Worm (Caenorhabditis elegans) whole organism, late embryonic: ENCODE data around the gene rbg-1.

ENCODE experiments used
- F13H6.1 ChIP-seq: sonication (generic microtip); optimal IDR thresholded peaks from 2 replicates; lab custom pipeline; 2016; ENCODE audit warnings: missing genetic modification characterization, missing compliant biosample characterization
- Y22D7AL.16 ChIP-seq: sonication (generic microtip); optimal IDR thresholded peaks from 2 replicates; lab custom pipeline; 2016; ENCODE audit warnings: missing genetic modification characterization, missing compliant biosample characterization
- ceh-9 ChIP-seq: sonication (generic microtip); optimal IDR thresholded peaks from 2 replicates; lab custom pipeline; 2016; ENCODE audit warnings: mild to moderate bottlenecking, missing genetic modification characterization, inconsistent platforms, missing compliant biosample characterization
- che-1 ChIP-seq: sonication (generic microtip); optimal IDR thresholded peaks from 2 replicates; lab custom pipeline; 2016; ENCODE audit warnings: mild to moderate bottlenecking, missing genetic modification characterization, missing compliant biosample characterization
- hlh-30 ChIP-seq: sonication (generic microtip); optimal IDR thresholded peaks from 2 replicates; lab custom pipeline; 2017; ENCODE audit warnings: antibody characterized with exemption, missing genetic modification characterization, missing compliant biosample characterization; ENCODE audit not compliant: insufficient read depth
- nfya-1 ChIP-seq: sonication (generic microtip); optimal IDR thresholded peaks from 2 replicates; lab custom pipeline; 2017; ENCODE audit warnings: missing genetic modification characterization, mild to moderate bottlenecking, missing compliant biosample characterization, antibody characterized with exemption, moderate library complexity
- pha-2 ChIP-seq: sonication (generic microtip); optimal IDR thresholded peaks from 2 replicates; lab custom pipeline; 2017; ENCODE audit warnings: mild to moderate bottlenecking, missing genetic modification characterization, missing compliant biosample characterization
- rnt-1 ChIP-seq: sonication (generic microtip); optimal IDR thresholded peaks from 2 replicates; lab custom pipeline; 2016; ENCODE audit warnings: missing genetic modification characterization, missing compliant biosample characterization
- tbx-7 ChIP-seq: sonication (generic microtip); optimal IDR thresholded peaks from 2 replicates; lab custom pipeline; 2016; ENCODE audit warnings: missing genotype, missing genetic modification characterization, missing compliant biosample characterization
- unc-3 ChIP-seq, 2 experiments: fragments of 200-800 bp in 1 of 2; sonication (Bioruptor generic) in 1 of 2; sonication (generic microtip) in 1 of 2; conservative IDR thresholded peaks in 1 of 2; optimal IDR thresholded peaks in 1 of 2; 2 replicates each; pipeline versions ENCODE4 v1.3.6 to Lab custom; 2016 to 2022; ENCODE audit warnings: missing compliant biosample characterization in 2 of 2, missing genetic modification characterization in 2 of 2, missing genetic modification reagents in 1 of 2

DNA sequence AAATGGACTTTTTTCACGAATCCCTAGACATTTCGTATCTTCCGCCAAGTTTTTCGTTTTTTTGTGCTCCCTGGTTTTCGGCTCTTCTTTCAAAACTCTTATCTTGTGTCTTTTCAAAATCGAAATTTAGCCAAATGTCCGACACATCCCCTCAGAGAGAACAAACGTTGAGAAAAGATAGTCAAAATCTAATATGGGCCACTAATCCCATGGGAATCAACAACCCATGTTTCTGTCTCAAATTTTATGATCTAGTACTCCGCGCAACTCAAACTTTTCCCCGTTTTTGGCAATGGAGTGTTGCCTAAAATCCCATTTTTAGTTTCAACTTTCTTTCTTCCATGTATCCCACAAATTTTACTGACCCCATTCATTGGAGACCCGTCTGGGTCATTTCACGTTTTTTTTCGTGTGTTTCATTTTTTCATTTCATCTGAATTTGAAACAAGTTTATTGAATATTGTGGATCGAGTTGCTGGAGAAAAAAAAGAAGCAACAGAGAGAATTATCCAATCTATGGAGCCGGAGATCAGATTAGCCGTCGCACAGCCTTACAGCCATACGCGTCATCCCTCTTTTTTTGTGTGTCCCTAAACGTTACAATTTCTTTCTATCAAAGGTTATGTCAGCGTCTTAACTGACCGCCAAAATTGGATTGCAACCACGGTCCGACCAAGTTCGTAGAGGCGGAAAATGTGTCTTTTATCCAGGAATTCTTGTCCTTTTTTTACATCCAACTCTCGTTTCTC is 28.4 kb downstream of the rbg-1 start:
- TF ChIP-seq che-1 (tag; lab: Kevin White, UChicago) (no peak), tbx-7 (tag; lab: Kevin White, UChicago) (no peak), rnt-1 (tag; lab: Kevin White, UChicago) (no peak), ceh-9 (tag; lab: Kevin White, UChicago) (no peak), F13H6.1 (tag; lab: Kevin White, UChicago) (no peak), hlh-30 (tag; lab: Kevin White, UChicago) (no peak), pha-2 (tag; lab: Kevin White, UChicago) (no peak), Y22D7AL.16 (tag; lab: Kevin White, UChicago) (no peak), nfya-1 (tag; lab: Kevin White, UChicago) (no peak), unc-3 (GFP tag; conservative IDR thresholded peaks at IDR 0.05; lab: Robert Waterston, UW) (0 out of 2 replicates have a peak, but pooled peaks have one; percentile 28), unc-3 (tag; optimal IDR thresholded peaks at IDR 0.05; lab: Kevin White, UChicago) (peak; percentile 82)
